Fruit fly (Drosophila melanogaster): ENCODE measurements around the gene CG15247.

The CG15247 gene

DNA sequence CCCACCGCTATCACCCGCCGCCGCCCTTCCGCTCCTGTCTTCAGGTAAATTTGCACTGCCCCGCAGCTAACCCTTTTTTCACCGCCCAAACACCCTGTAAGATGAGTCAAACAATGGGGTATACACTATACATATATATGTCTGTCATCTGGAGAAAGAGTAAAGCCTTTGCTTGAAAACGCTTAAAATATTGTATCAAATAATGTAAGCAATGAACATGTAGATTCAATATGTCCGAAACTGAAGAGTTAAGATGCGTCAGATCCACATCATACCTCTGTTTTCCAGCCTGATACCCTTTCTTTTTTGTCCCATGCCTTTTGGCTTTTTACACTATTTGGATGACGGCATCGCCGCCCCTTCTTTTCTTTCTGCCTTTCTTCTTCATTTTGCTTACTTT lies 16.4 kb upstream of the CG15247 start:
- TF ChIP-seq ovo (GFP tag; optimal IDR thresholded peaks at IDR 0.05) (no peak), bab1 (GFP tag; optimal IDR thresholded peaks at IDR 0.05) (peak; percentile 36), CG14711 (tag; optimal IDR thresholded peaks at IDR 0.05) (no peak)

DNA sequence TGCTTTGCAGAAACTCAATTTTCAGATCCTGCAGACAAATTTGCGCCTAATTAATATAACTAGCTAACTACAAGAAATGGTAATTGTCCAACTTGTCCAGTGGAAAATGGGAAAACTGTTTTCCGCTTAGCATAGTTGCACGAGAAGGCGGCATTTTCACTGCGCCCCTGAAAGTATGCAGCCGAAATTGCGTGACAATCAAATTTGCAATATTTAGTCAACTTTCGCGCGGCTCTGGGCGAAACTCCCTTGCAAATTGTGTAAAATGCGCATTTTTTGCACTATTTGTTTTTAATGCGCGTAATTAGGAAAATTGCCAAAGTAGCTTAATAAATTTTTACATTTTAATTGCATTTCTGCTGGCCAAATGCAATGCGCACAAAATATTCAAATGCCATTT lies 13.2 kb upstream of the CG15247 start:
- TF ChIP-seq tj (GFP tag; optimal IDR thresholded peaks at IDR 0.05) (no peak), Clk (GFP tag; optimal IDR thresholded peaks at IDR 0.05) (no peak), CG7101 (tag; optimal IDR thresholded peaks at IDR 0.05) (no peak), toe (GFP tag; optimal IDR thresholded peaks at IDR 0.05) (no peak), CG1620 (GFP tag; optimal IDR thresholded peaks at IDR 0.05) (no peak)

DNA sequence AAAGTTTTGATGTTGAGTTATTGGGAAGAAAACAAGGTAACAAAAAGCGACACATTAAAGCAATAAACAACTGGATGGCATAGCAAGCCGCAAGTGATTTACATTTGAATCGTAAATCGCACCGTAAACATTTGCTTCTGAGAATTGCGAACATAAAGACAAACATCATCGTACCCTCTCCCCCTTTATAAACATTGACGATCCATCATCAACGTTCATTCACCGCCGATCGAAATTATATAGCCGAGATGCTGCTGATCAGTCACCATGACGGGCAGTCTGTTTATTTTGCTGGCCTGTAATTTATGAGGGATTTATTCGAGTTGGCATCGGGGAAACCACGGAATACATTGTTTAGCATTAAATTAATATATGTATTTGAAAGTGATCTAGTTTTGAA lies 8.9 kb upstream of the CG15247 start:
- no peak for TF ChIP-seq CG7045 (GFP tag; optimal IDR thresholded peaks at IDR 0.05)
- TF ChIP-seq CG5204 (GFP tag; optimal IDR thresholded peaks at IDR 0.05), result no peak
- TF ChIP-seq ovo (GFP tag; optimal IDR thresholded peaks at IDR 0.05), result no peak
- TF ChIP-seq CG33017 (tag; optimal IDR thresholded peaks at IDR 0.05), result no peak
- TF ChIP-seq tj (GFP tag; optimal IDR thresholded peaks at IDR 0.05), result no peak
- TF ChIP-seq cnc (optimal IDR thresholded peaks at IDR 0.05), result no peak
- TF ChIP-seq CG7101 (tag; optimal IDR thresholded peaks at IDR 0.05), result no peak

DNA sequence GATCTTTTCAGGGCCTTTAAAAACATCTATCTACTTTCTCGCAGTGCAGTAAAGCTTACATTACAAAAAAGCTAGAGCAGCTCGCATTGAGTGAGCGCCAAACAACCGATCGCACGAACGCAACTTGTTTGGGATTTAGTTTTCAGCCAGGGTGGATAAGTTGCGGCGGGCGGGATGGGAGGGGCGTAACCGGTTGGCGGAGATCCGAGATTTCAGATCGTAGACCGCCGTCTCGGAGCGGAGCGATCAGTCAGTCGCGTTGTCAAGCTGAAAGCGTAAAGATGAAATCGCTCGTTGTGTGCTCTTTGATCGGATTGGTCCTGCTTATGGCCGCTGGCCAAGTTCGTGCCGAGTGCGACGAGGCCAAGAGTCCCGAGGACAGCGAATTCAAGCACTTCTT lies 7.7 kb upstream of the CG15247 start, which contains the start of gene CG9691:
TSS of gene CG9691 (plus strand) at position 222 of the 400 bp plus-strand sequence.
- TF ChIP-seq tj (GFP tag; optimal IDR thresholded peaks at IDR 0.05), result no peak
- no peak for TF ChIP-seq pad (GFP tag; optimal IDR thresholded peaks at IDR 0.05)
- TF ChIP-seq Crg-1 (GFP tag; optimal IDR thresholded peaks at IDR 0.05), result no peak
- no peak for TF ChIP-seq CG1620 (GFP tag; optimal IDR thresholded peaks at IDR 0.05)
- no peak for TF ChIP-seq Mnt (GFP tag; optimal IDR thresholded peaks at IDR 0.05)
- no peak for TF ChIP-seq CG14711 (tag; optimal IDR thresholded peaks at IDR 0.05)
- TF ChIP-seq ovo (GFP tag; optimal IDR thresholded peaks at IDR 0.05), result no peak
- TF ChIP-seq CG7101 (tag; optimal IDR thresholded peaks at IDR 0.05), result no peak
- TF ChIP-seq bab1 (GFP tag; optimal IDR thresholded peaks at IDR 0.05), result no peak
- TF ChIP-seq CG11617 (GFP tag; optimal IDR thresholded peaks at IDR 0.05), result no peak
- no peak for TF ChIP-seq CG12768 (GFP tag; optimal IDR thresholded peaks at IDR 0.05)
- no peak for TF ChIP-seq cic (GFP tag; optimal IDR thresholded peaks at IDR 0.05)
- no peak for TF ChIP-seq cnc (optimal IDR thresholded peaks at IDR 0.05)
- no peak for TF ChIP-seq Hr96 (GFP tag; optimal IDR thresholded peaks at IDR 0.05)
- TF ChIP-seq Clk (GFP tag; optimal IDR thresholded peaks at IDR 0.05), result no peak
- no peak for TF ChIP-seq CG33017 (tag; optimal IDR thresholded peaks at IDR 0.05)
- TF ChIP-seq CG7045 (GFP tag; optimal IDR thresholded peaks at IDR 0.05), result no peak
- no peak for TF ChIP-seq kay (GFP tag; ENCODE audit: borderline replicate concordance)

DNA sequence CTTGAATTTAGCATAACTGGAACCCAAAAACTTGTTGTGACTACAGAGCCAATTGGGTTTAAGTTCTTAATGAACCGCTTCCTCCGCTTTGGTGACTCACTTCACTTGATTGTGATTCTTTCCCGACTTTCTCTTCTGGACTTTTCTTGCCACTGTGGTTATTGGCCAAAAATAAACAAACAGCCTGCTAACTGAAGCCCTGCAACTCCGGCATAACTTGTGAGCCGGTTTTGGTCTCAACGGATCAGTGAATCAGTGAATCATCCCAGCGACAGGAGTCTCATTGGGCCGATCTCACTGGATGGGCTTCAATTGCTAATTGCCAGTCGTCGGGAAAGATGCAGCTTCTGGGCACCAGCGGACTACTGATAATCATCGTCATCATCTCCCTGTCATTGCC lies 6.4 kb upstream of the CG15247 start:
- TF ChIP-seq Mnt (GFP tag; optimal IDR thresholded peaks at IDR 0.05), result no peak
- no peak for TF ChIP-seq CG7101 (tag; optimal IDR thresholded peaks at IDR 0.05)
- no peak for TF ChIP-seq cnc (optimal IDR thresholded peaks at IDR 0.05)
- TF ChIP-seq Hr96 (GFP tag; optimal IDR thresholded peaks at IDR 0.05), result no peak
- TF ChIP-seq Clk (GFP tag; optimal IDR thresholded peaks at IDR 0.05), result no peak
- TF ChIP-seq CG11617 (GFP tag; optimal IDR thresholded peaks at IDR 0.05), result no peak
- TF ChIP-seq pad (GFP tag; optimal IDR thresholded peaks at IDR 0.05), result no peak
- TF ChIP-seq Crg-1 (GFP tag; optimal IDR thresholded peaks at IDR 0.05), result no peak
- TF ChIP-seq bab1 (GFP tag; optimal IDR thresholded peaks at IDR 0.05), result no peak
- TF ChIP-seq CG12768 (GFP tag; optimal IDR thresholded peaks at IDR 0.05), result no peak
- TF ChIP-seq CG33017 (tag; optimal IDR thresholded peaks at IDR 0.05), result no peak
- no peak for TF ChIP-seq cic (GFP tag; optimal IDR thresholded peaks at IDR 0.05)
- no peak for TF ChIP-seq kay (GFP tag; ENCODE audit: borderline replicate concordance)

DNA sequence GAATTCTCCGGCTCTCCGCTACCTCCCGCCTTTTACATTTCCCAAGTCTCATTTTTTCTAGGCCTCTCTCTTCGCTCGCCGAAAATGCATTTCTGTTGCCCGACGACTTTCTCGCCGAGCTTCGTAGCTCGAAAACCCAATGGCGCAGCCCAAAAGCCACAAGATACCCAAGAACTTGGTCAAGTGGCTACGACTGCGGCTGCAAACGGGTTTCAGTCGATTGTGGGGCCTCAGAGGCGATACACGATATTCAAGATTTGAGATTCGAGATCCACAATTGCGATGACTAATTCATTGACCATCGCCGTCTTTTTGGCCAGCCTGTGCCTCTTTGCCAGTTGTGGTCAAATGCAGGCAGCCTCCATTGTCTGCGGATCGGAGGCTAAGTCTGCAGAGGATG lies 5.3 kb upstream of the CG15247 start, which contains the start of gene CG9689:
TSS of gene CG9689 (plus strand) at position 208 of the 400 bp plus-strand sequence.
- TF ChIP-seq kay (GFP tag; ENCODE audit: borderline replicate concordance) (no peak), CG5204 (GFP tag; optimal IDR thresholded peaks at IDR 0.05) (no peak), toe (GFP tag; optimal IDR thresholded peaks at IDR 0.05) (no peak), CG12768 (GFP tag; optimal IDR thresholded peaks at IDR 0.05) (no peak), Crg-1 (GFP tag; optimal IDR thresholded peaks at IDR 0.05) (no peak), cnc (optimal IDR thresholded peaks at IDR 0.05) (no peak), Mnt (GFP tag; optimal IDR thresholded peaks at IDR 0.05) (no peak), pad (GFP tag; optimal IDR thresholded peaks at IDR 0.05) (no peak), CG7101 (tag; optimal IDR thresholded peaks at IDR 0.05) (no peak), cic (GFP tag; optimal IDR thresholded peaks at IDR 0.05) (no peak), CG33017 (tag; optimal IDR thresholded peaks at IDR 0.05) (no peak)

DNA sequence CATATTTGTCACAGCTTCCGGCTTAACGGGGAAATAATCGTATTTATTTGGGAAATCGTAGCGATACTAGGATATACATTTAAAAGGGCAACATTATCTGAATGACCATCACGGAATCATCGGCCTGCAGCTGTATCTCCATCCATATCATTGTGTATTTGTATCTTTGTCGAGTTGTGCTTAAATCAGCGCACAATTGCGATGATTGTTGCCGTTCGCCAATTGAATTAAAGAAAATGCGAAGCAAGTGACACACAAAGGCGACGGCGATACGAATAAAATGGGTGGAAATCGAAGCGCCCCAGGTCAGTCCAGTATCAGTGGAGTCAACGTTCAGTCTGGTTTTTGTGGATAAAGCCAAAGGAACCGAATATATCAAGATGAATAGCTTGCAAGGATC lies 3.1 kb upstream of the CG15247 start, which contains the start of gene CG9686:
TSS of gene CG9686 (plus strand) at position 301 of the 400 bp plus-strand sequence.
- TF ChIP-seq CG14711 (tag; optimal IDR thresholded peaks at IDR 0.05) (no peak), Crg-1 (GFP tag; optimal IDR thresholded peaks at IDR 0.05) (no peak), cnc (optimal IDR thresholded peaks at IDR 0.05) (no peak), CG1620 (GFP tag; optimal IDR thresholded peaks at IDR 0.05) (no peak), CG33017 (tag; optimal IDR thresholded peaks at IDR 0.05) (no peak), Hr96 (GFP tag; optimal IDR thresholded peaks at IDR 0.05) (no peak), CG5204 (GFP tag; optimal IDR thresholded peaks at IDR 0.05) (no peak), CG11617 (GFP tag; optimal IDR thresholded peaks at IDR 0.05) (no peak), CG7045 (GFP tag; optimal IDR thresholded peaks at IDR 0.05) (no peak), kay (GFP tag; ENCODE audit: borderline replicate concordance) (no peak), bab1 (GFP tag; optimal IDR thresholded peaks at IDR 0.05) (no peak), cic (GFP tag; optimal IDR thresholded peaks at IDR 0.05) (no peak), Clk (GFP tag; optimal IDR thresholded peaks at IDR 0.05) (no peak)
